Fruit fly (Drosophila melanogaster) S2 (cell line): ENCODE data around the gene shakB.

Experiments used
- CG8478 ChIP-seq: fragments of >200 bp; optimal IDR thresholded peaks from 2 replicates; lab custom pipeline; 2018
- CTCF ChIP-seq, 2 experiments: fragments of >200 bp; optimal IDR thresholded peaks; 2 replicates each; lab custom pipeline; 2018

DNA sequence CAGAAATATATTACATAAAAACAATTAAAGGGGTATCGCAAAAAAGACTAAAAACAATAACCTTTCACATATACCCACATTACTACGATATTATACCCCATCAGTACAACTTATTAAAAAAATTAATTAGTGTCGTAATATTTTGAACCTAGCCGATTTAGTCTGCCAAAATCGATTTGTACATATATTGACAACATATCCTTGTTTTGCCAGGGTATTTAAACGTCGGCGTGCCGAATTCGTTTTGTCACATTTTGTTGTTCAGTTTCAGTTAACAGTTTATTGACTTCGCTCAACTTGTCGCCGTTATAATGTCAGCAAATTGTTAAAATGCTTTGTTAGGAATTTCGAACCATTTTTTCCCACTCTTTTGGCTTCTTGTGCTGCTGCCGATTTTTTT lies 21.4 kb upstream of the shakB start:
- TF ChIP-seq CTCF (optimal IDR thresholded peaks at IDR 0.05; lab: Kevin White, UChicago): no peak
- TF ChIP-seq CG8478 (lab: Kevin White, UChicago): no peak
